Worm (Caenorhabditis elegans) whole organism, mixed stage, embryonic: ENCODE measurements around the gene hpo-26.

Experiments used
- ceh-43 ChIP-seq: fragments of 200-800 bp; sonication (Bioruptor generic); optimal IDR thresholded peaks from 2 replicates; lab custom pipeline; 2018; ENCODE audit warnings: mild to moderate bottlenecking, missing genetic modification characterization, moderate library complexity, missing compliant biosample characterization
- lsy-2 ChIP-seq: fragments of 150-350 bp; optimal IDR thresholded peaks from 2 replicates; lab custom pipeline; 2014; ENCODE audit warnings: missing biosample characterization, missing genetic modification characterization
- nhr-28 ChIP-seq: fragments of 150-350 bp; optimal IDR thresholded peaks from 2 replicates; lab custom pipeline; 2014; ENCODE audit warnings: missing biosample characterization, missing genetic modification characterization
- nhr-76 ChIP-seq: sonication (generic microtip); optimal IDR thresholded peaks from 2 replicates; lab custom pipeline; 2017; ENCODE audit warnings: missing biosample characterization, missing genetic modification characterization
- snpc-4 ChIP-seq: fragments of 150-350 bp; optimal IDR thresholded peaks from 2 replicates; lab custom pipeline; 2014; ENCODE audit warnings: missing biosample characterization, missing genetic modification characterization
- unc-62 ChIP-seq: fragments of 150-350 bp; optimal IDR thresholded peaks from 2 replicates; lab custom pipeline; 2014; ENCODE audit warnings: missing biosample characterization, missing genetic modification reagents, missing genetic modification characterization

DNA sequence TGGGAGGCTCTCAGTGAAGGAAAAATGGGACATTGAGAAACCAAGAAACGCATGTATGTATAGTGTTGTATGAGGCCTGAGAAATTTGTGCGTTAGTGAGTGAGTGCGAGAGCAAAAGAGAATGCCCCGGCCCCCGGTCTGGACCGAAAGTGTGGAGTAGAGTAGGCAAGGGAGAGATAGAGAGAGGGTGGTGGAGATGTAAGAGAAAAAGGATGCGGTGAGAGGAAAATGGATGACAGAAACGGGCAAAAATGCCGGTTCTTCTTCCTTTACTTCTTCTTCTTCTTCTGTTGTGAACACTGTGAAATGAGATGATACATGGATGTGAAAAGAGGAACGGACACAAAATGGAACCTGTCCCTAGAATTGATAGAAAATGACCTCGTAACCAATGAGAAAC is 5.5 kb upstream of the hpo-26 start:
- no peak for TF ChIP-seq unc-62 (GFP tag; lab: Kevin White, UChicago)
- TF ChIP-seq ceh-43 (GFP tag; lab: Kevin White, UChicago), result no peak
- no peak for TF ChIP-seq lsy-2 (tag; lab: Kevin White, UChicago)
- TF ChIP-seq nhr-76, result no peak
- no peak for TF ChIP-seq nhr-28 (tag; lab: Kevin White, UChicago)
- no peak for TF ChIP-seq snpc-4 (tag; lab: Kevin White, UChicago)
